Fruit fly (Drosophila melanogaster) whole organism, embryonic: ENCODE results near the gene shams.
A peak's percentile ranks its signal among the peaks of the same experiment; 100 is the strongest.

ENCODE experiments used
- BEAF-32 ChIP-seq: fragments of 200-800 bp; sonication (Bioruptor generic); optimal IDR thresholded peaks from 3 replicates; lab custom pipeline; 2017; ENCODE audit warnings: missing biosample characterization, missing genetic modification characterization, mild to moderate bottlenecking, moderate library complexity, missing genetic modification reagents
- Blimp-1 ChIP-seq: fragments of 200-800 bp; sonication (Bioruptor generic); optimal IDR thresholded peaks from 3 replicates; lab custom pipeline; 2018; ENCODE audit warnings: missing biosample characterization, missing genetic modification characterization, mild to moderate bottlenecking, moderate library complexity, missing genetic modification reagents
- Bteb2 ChIP-seq: fragments of 200-800 bp; sonication (Bioruptor generic); optimal IDR thresholded peaks from 2 replicates; lab custom pipeline; 2016; ENCODE audit warnings: missing biosample characterization, missing genetic modification characterization
- CG10274 ChIP-seq: fragments of 200-800 bp; sonication (Bioruptor generic); optimal IDR thresholded peaks from 3 replicates; lab custom pipeline; 2017; ENCODE audit warnings: missing biosample characterization, mild to moderate bottlenecking, missing genetic modification characterization
- CG11093 ChIP-seq: fragments of 200-800 bp; sonication (Bioruptor generic); IDR thresholded peaks from 3 replicates; pipeline ENCODE4 v1.3.6; 2022; ENCODE audit warnings: missing biosample characterization, missing genetic modification characterization
- CG12219 ChIP-seq: fragments of 200-800 bp; sonication (Bioruptor generic); optimal IDR thresholded peaks from 3 replicates; lab custom pipeline; 2018; ENCODE audit warnings: missing biosample characterization, mild to moderate bottlenecking, missing genetic modification characterization
- CG14710 ChIP-seq: fragments of 200-800 bp; sonication (Bioruptor generic); optimal IDR thresholded peaks from 3 replicates; lab custom pipeline; 2019; ENCODE audit warnings: missing biosample characterization, mild to moderate bottlenecking, missing genetic modification characterization, moderate library complexity
- CG1602 ChIP-seq: fragments of 200-800 bp; sonication (Bioruptor generic); optimal IDR thresholded peaks from 3 replicates; lab custom pipeline; 2016; ENCODE audit warnings: missing biosample characterization, missing genetic modification characterization
- CG17361 ChIP-seq: fragments of 200-800 bp; sonication (Bioruptor generic); IDR thresholded peaks from 3 replicates; pipeline ENCODE4 v1.3.6; 2022; ENCODE audit warnings: missing biosample characterization, missing genetic modification characterization
- CG1832 ChIP-seq: fragments of 200-800 bp; sonication (Bioruptor generic); optimal IDR thresholded peaks from 2 replicates; lab custom pipeline; 2017; ENCODE audit warnings: missing biosample characterization, mild to moderate bottlenecking, missing genetic modification characterization, inconsistent platforms
- CG2712 ChIP-seq: fragments of 200-800 bp; optimal IDR thresholded peaks from 3 replicates; lab custom pipeline; 2019; ENCODE audit warnings: missing biosample characterization, mild to moderate bottlenecking, missing genetic modification characterization, moderate library complexity
- CG30431 ChIP-seq: fragments of 200-800 bp; sonication (Bioruptor generic); optimal IDR thresholded peaks from 2 replicates; lab custom pipeline; 2017; ENCODE audit warnings: missing biosample characterization, missing genetic modification characterization
- CG3163 ChIP-seq: fragments of 200-800 bp; sonication (Bioruptor generic); optimal IDR thresholded peaks from 3 replicates; lab custom pipeline; 2016; ENCODE audit warnings: missing biosample characterization, missing genetic modification characterization
- CG33213 ChIP-seq: fragments of 200-800 bp; sonication (Bioruptor generic); optimal IDR thresholded peaks from 3 replicates; lab custom pipeline; 2016; ENCODE audit warnings: missing biosample characterization, missing genetic modification characterization
- CG34224 ChIP-seq: fragments of 200-800 bp; sonication (Bioruptor generic); IDR thresholded peaks from 3 replicates; pipeline ENCODE4 v1.3.6; 2022; ENCODE audit warnings: missing biosample characterization, missing genetic modification characterization; ENCODE audit not compliant: partially characterized antibody
- CG3995 ChIP-seq: fragments of 200-800 bp; sonication (Bioruptor generic); optimal IDR thresholded peaks from 3 replicates; lab custom pipeline; 2016; ENCODE audit warnings: missing biosample characterization, missing genetic modification characterization
- CG4360 ChIP-seq: fragments of 200-800 bp; sonication (Bioruptor generic); IDR thresholded peaks from 2 replicates; pipeline ENCODE4 v1.3.6; 2022; ENCODE audit warnings: missing biosample characterization, missing genetic modification characterization
- CG4707 ChIP-seq: fragments of 200-800 bp; sonication (Bioruptor generic); optimal IDR thresholded peaks from 2 replicates; lab custom pipeline; 2018; ENCODE audit warnings: missing biosample characterization, mild to moderate bottlenecking, missing genetic modification characterization, moderate library complexity
- CG4820 ChIP-seq: fragments of 200-800 bp; sonication (Bioruptor generic); optimal IDR thresholded peaks from 3 replicates; lab custom pipeline; 2016; ENCODE audit warnings: missing biosample characterization, missing genetic modification characterization
- CG5245 ChIP-seq: fragments of 200-800 bp; sonication (Bioruptor generic); optimal IDR thresholded peaks from 3 replicates; lab custom pipeline; 2016; ENCODE audit warnings: missing biosample characterization, missing genetic modification characterization
- CG6765 ChIP-seq: fragments of 200-800 bp; sonication (Bioruptor generic); optimal IDR thresholded peaks from 3 replicates; lab custom pipeline; 2017; ENCODE audit warnings: missing biosample characterization, mild to moderate bottlenecking, missing genetic modification characterization
- CG7357 ChIP-seq: fragments of 200-800 bp; sonication (Bioruptor generic); IDR thresholded peaks from 3 replicates; pipeline ENCODE4 v1.3.6; 2022; ENCODE audit warnings: missing biosample characterization, missing genetic modification characterization
- CG7839 ChIP-seq: fragments of 200-800 bp; sonication (Bioruptor generic); optimal IDR thresholded peaks from 3 replicates; lab custom pipeline; 2018; ENCODE audit warnings: missing biosample characterization, mild to moderate bottlenecking, missing genetic modification characterization, moderate library complexity
- CG9876 ChIP-seq: fragments of 200-800 bp; sonication (Bioruptor generic); optimal IDR thresholded peaks from 2 replicates; lab custom pipeline; 2016; ENCODE audit warnings: missing biosample characterization, missing genetic modification characterization
- CG9932 ChIP-seq: fragments of 200-800 bp; sonication (Bioruptor generic); IDR thresholded peaks from 2 replicates; pipeline ENCODE4 v1.3.6; 2022; ENCODE audit warnings: missing biosample characterization, missing genetic modification characterization
- CHES-1-like ChIP-seq: fragments of 200-800 bp; sonication (Bioruptor generic); optimal IDR thresholded peaks from 2 replicates; lab custom pipeline; 2016; ENCODE audit warnings: missing biosample characterization, missing genetic modification characterization
- Dref ChIP-seq: fragments of 200-800 bp; sonication (Bioruptor generic); IDR thresholded peaks from 2 replicates; pipeline ENCODE4 v1.3.6; 2022; ENCODE audit warnings: missing biosample characterization, missing genetic modification characterization
- ERR ChIP-seq: fragments of 200-800 bp; sonication (Bioruptor generic); optimal IDR thresholded peaks from 2 replicates; lab custom pipeline; 2016; ENCODE audit warnings: missing biosample characterization, missing genetic modification characterization
- Hand ChIP-seq: fragments of 200-800 bp; sonication (Bioruptor generic); optimal IDR thresholded peaks from 2 replicates; lab custom pipeline; 2017; ENCODE audit warnings: mild to moderate bottlenecking, missing biosample characterization, missing genetic modification reagents, missing genetic modification characterization
- Hr51 ChIP-seq, 2 experiments: fragments of 200-800 bp; sonication (Bioruptor generic); optimal IDR thresholded peaks; 2 replicates in 1 of 2; 3 replicates in 1 of 2; lab custom pipeline; 2016 to 2018; ENCODE audit warnings: missing biosample characterization in 2 of 2, missing genetic modification characterization in 2 of 2, mild to moderate bottlenecking in 1 of 2, moderate library complexity in 1 of 2
- Med ChIP-seq: fragments of 200-800 bp; sonication (Bioruptor generic); peaks from one replicate; lab custom pipeline; 2016; ENCODE audit warnings: missing biosample characterization, missing genetic modification characterization, mild to moderate bottlenecking, inconsistent platforms, moderate library complexity
- Poxn ChIP-seq: fragments of 200-800 bp; sonication (Bioruptor generic); IDR thresholded peaks from 2 replicates; pipeline ENCODE4 v1.3.6; 2022; ENCODE audit warnings: missing biosample characterization, missing genetic modification characterization
- Stat92E ChIP-seq, 3 experiments: fragments of >200 bp in 2 of 3; fragments of 200-800 bp in 1 of 3; sonication (Bioruptor generic) in 1 of 3; optimal IDR thresholded peaks; 2 replicates each; lab custom pipeline; 2017 to 2019; ENCODE audit warnings: missing biosample characterization in 3 of 3, missing genetic modification characterization in 3 of 3, mild to moderate bottlenecking in 1 of 3, moderate library complexity in 1 of 3
- ab ChIP-seq: fragments of 200-800 bp; sonication (Bioruptor generic); optimal IDR thresholded peaks from 2 replicates; lab custom pipeline; 2016; ENCODE audit warnings: missing biosample characterization, missing genetic modification characterization
- bsh ChIP-seq, 2 experiments: fragments of 200-800 bp; sonication (Bioruptor generic); optimal IDR thresholded peaks; 2 replicates each; lab custom pipeline; 2017 to 2018; ENCODE audit warnings: mild to moderate bottlenecking in 2 of 2, missing biosample characterization in 2 of 2, missing genetic modification characterization in 2 of 2, moderate library complexity in 1 of 2
- cwo ChIP-seq: fragments of 200-800 bp; sonication (Bioruptor generic); optimal IDR thresholded peaks from 3 replicates; lab custom pipeline; 2017; ENCODE audit warnings: missing biosample characterization, missing genetic modification characterization, mild to moderate bottlenecking, moderate library complexity, missing genetic modification reagents
- danr ChIP-seq: fragments of 200-800 bp; sonication (Bioruptor generic); IDR thresholded peaks from 2 replicates; pipeline ENCODE4 v1.3.6; 2022; ENCODE audit warnings: missing biosample characterization, missing genetic modification characterization
- fd3F ChIP-seq: fragments of 200-800 bp; sonication (Bioruptor generic); optimal IDR thresholded peaks from 2 replicates; lab custom pipeline; 2018; ENCODE audit warnings: missing biosample characterization, mild to moderate bottlenecking, missing genetic modification characterization, moderate library complexity
- fd96Cb ChIP-seq: fragments of 200-800 bp; sonication (Bioruptor generic); optimal IDR thresholded peaks from 2 replicates; lab custom pipeline; 2018; ENCODE audit warnings: missing biosample characterization, mild to moderate bottlenecking, missing genetic modification characterization, moderate library complexity
- fru ChIP-seq: fragments of >200 bp; optimal IDR thresholded peaks from 2 replicates; lab custom pipeline; 2017
- hb ChIP-seq: fragments of 200-800 bp; sonication (Bioruptor generic); IDR thresholded peaks from 3 replicates; pipeline ENCODE4 v1.3.6; 2022; ENCODE audit warnings: missing biosample characterization, missing genetic modification characterization; ENCODE audit not compliant: partially characterized antibody
- jumu ChIP-seq: fragments of 200-800 bp; sonication (Bioruptor generic); optimal IDR thresholded peaks from 3 replicates; lab custom pipeline; 2016; ENCODE audit warnings: missing biosample characterization, missing genetic modification characterization
- lov ChIP-seq, 2 experiments: fragments of 200-800 bp in 1 of 2; fragments of >200 bp in 1 of 2; sonication (Bioruptor generic) in 1 of 2; IDR thresholded peaks in 1 of 2; optimal IDR thresholded peaks in 1 of 2; 2 replicates in 1 of 2; 3 replicates in 1 of 2; pipeline versions ENCODE4 v1.3.6 to Lab custom; 2017 to 2022; ENCODE audit warnings: missing biosample characterization in 1 of 2, missing genetic modification characterization in 1 of 2
- mam ChIP-seq: fragments of 200-800 bp; sonication (Bioruptor generic); optimal IDR thresholded peaks from 3 replicates; lab custom pipeline; 2016; ENCODE audit warnings: missing biosample characterization, missing genetic modification characterization
- pfk ChIP-seq: fragments of 200-800 bp; sonication (Bioruptor generic); optimal IDR thresholded peaks from 2 replicates; lab custom pipeline; 2018; ENCODE audit warnings: missing biosample characterization, mild to moderate bottlenecking, missing genetic modification characterization, moderate library complexity
- salm ChIP-seq: fragments of 200-800 bp; sonication (Bioruptor generic); optimal IDR thresholded peaks from 2 replicates; lab custom pipeline; 2018; ENCODE audit warnings: missing biosample characterization, mild to moderate bottlenecking, missing genetic modification characterization
- sens-2 ChIP-seq: fragments of 200-800 bp; sonication (Bioruptor generic); IDR thresholded peaks from 2 replicates; pipeline ENCODE4 v1.3.6; 2022; ENCODE audit warnings: missing biosample characterization, missing genetic modification characterization
- seq ChIP-seq: fragments of 200-800 bp; sonication (Bioruptor generic); IDR thresholded peaks from 2 replicates; pipeline ENCODE4 v1.3.6; 2022; ENCODE audit warnings: missing biosample characterization, missing genetic modification characterization
- slp2 ChIP-seq: fragments of 200-800 bp; sonication (Bioruptor generic); optimal IDR thresholded peaks from 2 replicates; lab custom pipeline; 2016; ENCODE audit warnings: missing biosample characterization, missing genetic modification characterization
- ssp ChIP-seq: fragments of 200-800 bp; sonication (Bioruptor generic); IDR thresholded peaks from 2 replicates; pipeline ENCODE4 v1.3.6; 2022; ENCODE audit warnings: missing biosample characterization, missing genetic modification characterization
- wdn ChIP-seq: fragments of 200-800 bp; sonication (Bioruptor generic); IDR thresholded peaks from 2 replicates; pipeline ENCODE4 v1.3.6; 2022; ENCODE audit warnings: missing biosample characterization, missing genetic modification characterization

shams gene

dm6 chr3R:25023056-25023455 lies 51.4 kb downstream of the shams start, which contains the start of gene beta4GalT7 (continued):
- TF ChIP-seq Hr51 (GFP tag; optimal IDR thresholded peaks at IDR 0.05; lab: Kevin White, UChicago) (no peak), CG12219 (GFP tag; lab: Kevin White, UChicago) (no peak), Poxn (no peak), slp2 (GFP tag; lab: Kevin White, UChicago) (no peak), bsh (GFP tag; optimal IDR thresholded peaks at IDR 0.05; lab: Kevin White, UChicago) (no peak), CG5245 (no peak), CG2712 (tag; lab: Kevin White, UChicago) (no peak), CG30431 (no peak), CG3995 (GFP tag; lab: Kevin White, UChicago) (no peak), CG34224 (GFP tag; lab: Robert Waterston, UW) (no peak), CG14710 (tag; lab: Kevin White, UChicago) (peak; percentile 6), CG9932 (GFP tag; lab: Robert Waterston, UW) (no peak), pfk (GFP tag; lab: Kevin White, UChicago) (no peak), CG4360 (GFP tag; lab: Robert Waterston, UW) (no peak), CG4707 (no peak), ab (GFP tag; lab: Kevin White, UChicago) (no peak), danr (GFP tag; lab: Robert Waterston, UW) (no peak), CG1602 (GFP tag; lab: Kevin White, UChicago) (no peak), CG9876 (GFP tag; lab: Kevin White, UChicago) (no peak), BEAF-32 (peak; percentile 26), ssp (GFP tag; lab: Robert Waterston, UW) (no peak), lov (optimal IDR thresholded peaks at IDR 0.05; lab: Kevin White, UChicago) (no peak), lov (GFP tag; IDR thresholded peaks at IDR 0.05; lab: Robert Waterston, UW) (no peak), CG33213 (GFP tag; lab: Kevin White, UChicago) (no peak), wdn (GFP tag; lab: Robert Waterston, UW) (no peak), Dref (peak; percentile 70), jumu (GFP tag; lab: Kevin White, UChicago) (no peak), CHES-1-like (no peak), Hand (GFP tag; lab: Kevin White, UChicago) (no peak), CG6765 (GFP tag; lab: Kevin White, UChicago) (no peak), fru (lab: Kevin White, UChicago) (no peak), Blimp-1 (GFP tag; lab: Kevin White, UChicago) (no peak), Med (GFP tag; lab: Kevin White, UChicago) (peak; percentile 36), fd96Cb (tag; lab: Kevin White, UChicago) (no peak), CG7357 (GFP tag; lab: Robert Waterston, UW) (no peak), CG10274 (GFP tag; lab: Kevin White, UChicago) (no peak), CG4820 (GFP tag; lab: Kevin White, UChicago) (no peak), ERR (GFP tag; lab: Kevin White, UChicago) (no peak), seq (GFP tag; lab: Robert Waterston, UW) (no peak), CG17361 (GFP tag; lab: Robert Waterston, UW) (no peak), CG7839 (tag; lab: Kevin White, UChicago) (no peak), CG11093 (GFP tag; lab: Robert Waterston, UW) (no peak), CG3163 (no peak), hb (GFP tag; lab: Robert Waterston, UW) (no peak), Stat92E (GFP tag; optimal IDR thresholded peaks at IDR 0.05; lab: Kevin White, UChicago) (no peak), CG1832 (GFP tag; lab: Kevin White, UChicago) (no peak), sens-2 (GFP tag; lab: Robert Waterston, UW) (no peak), cwo (GFP tag; lab: Kevin White, UChicago) (no peak), salm (tag; lab: Kevin White, UChicago) (no peak), mam (GFP tag; lab: Kevin White, UChicago) (no peak), fd3F (GFP tag; lab: Kevin White, UChicago) (no peak), Bteb2 (no peak)
